Worm (Caenorhabditis elegans): ENCODE data around the gene lips-12.

- TF ChIP-seq B0310.2 (tag; optimal IDR thresholded peaks at IDR 0.05): no peak
- no peak for TF ChIP-seq F13C5.2 (tag; optimal IDR thresholded peaks at IDR 0.05)
- no peak for TF ChIP-seq sea-1 (GFP tag; conservative IDR thresholded peaks at IDR 0.05)
- no peak for TF ChIP-seq flt-1 (GFP tag; IDR thresholded peaks at IDR 0.05)
- TF ChIP-seq aly-1 (tag; optimal IDR thresholded peaks at IDR 0.05): no peak
- TF ChIP-seq ama-1 (optimal IDR thresholded peaks at IDR 0.05): no peak
Observed at ce11 chrII:1152732-1153131, 38.7 kb upstream of the lips-12 start.

Measured in whole organism, early embryonic.